Worm (Caenorhabditis elegans) whole organism, dauer: ENCODE data around the gene aexr-2.

Experiments used
- unc-62 ChIP-seq: sonication (generic microtip); optimal IDR thresholded peaks from 2 replicates; lab custom pipeline; 2017; ENCODE audit warnings: missing biosample characterization, missing genetic modification reagents, missing genetic modification characterization

aexr-2 gene

DNA sequence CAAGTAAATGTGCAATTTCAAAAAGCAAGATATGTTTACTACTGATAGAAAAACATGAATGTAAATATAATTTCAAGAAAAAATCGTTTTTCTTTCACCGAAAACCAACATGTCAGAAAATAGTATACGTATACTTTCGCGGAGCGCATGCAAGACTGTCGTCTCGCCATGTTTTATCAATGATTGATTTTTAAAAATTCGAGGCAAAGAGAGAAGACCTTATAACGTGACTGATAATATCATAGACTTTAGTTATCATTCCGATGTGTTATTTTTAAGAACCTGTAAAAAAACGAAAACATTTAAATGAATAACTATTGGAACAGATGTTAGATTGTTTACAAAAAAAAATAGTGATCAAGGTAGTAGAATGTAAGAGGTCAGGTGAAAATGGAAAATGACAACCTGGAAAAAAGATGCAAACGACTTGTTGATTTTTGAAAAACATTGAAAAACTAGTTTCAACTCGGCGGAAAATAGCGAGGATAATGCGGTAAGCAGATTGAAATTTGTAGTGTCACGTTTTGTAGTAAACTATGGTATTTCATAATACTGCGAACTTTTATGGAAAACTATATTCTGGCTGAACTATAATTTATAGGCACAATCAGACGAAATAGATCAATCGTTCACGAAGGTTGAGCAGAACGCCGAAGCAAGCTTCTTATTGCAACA lies 15.2 kb upstream of the aexr-2 start:
- TF ChIP-seq unc-62 = no peak

DNA sequence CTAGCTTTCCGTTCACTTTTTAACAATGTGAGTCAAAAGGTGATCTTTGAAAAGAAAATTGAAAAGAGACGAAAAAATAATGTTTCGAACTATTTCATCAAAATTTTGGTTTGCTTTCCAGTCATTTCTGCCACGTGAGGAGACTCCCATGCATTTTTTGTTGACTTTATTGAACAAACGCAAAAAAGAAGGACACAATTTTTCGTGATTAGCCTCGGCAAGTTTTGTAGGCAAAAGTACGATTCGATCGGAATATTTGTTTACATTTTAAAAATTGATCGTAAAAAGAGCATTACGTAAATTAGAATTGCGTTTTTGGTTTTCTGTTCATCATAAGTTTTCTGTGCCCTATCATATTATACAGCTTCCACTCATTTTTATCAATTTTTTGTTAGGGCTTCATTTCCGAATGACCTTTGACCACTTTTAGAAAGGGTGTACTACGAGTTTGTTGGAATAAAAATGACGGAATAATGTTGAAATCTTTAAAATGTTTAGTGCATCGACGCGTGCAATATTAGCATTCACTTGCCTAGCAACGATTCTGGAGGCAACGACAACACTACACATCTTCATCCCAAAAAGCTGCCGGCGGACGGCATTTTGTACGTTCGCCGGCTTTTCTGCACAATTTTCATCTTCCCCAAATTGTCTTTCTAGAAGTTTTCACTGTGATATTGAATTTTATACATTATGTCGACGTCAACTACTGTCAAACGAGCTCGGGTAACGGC lies 13.8 kb upstream of the aexr-2 start, which contains the start of gene C56E10.3:
C56E10.3 (plus strand) TSS at position 684 of the 734 bp plus-strand sequence.
- no peak for TF ChIP-seq unc-62

DNA sequence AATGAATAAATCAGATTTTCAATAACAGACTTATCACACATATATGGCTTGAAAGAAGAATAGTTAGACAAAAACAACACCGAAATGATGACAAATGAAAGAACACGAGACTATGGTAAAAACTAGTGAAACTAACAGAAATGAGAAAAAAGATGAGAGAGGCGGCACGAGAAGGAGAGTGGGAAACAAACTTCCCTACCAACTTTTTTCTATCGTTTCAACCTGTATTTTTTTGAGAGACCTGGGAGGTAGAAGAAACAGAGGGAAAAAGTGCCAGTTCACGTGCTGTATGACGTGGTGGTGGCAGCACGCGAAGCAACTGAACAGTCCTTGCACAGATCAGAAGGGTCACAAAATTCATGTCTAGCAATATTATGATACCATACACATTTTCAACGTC lies 11.5 kb upstream of the aexr-2 start:
- TF ChIP-seq unc-62 = no peak

DNA sequence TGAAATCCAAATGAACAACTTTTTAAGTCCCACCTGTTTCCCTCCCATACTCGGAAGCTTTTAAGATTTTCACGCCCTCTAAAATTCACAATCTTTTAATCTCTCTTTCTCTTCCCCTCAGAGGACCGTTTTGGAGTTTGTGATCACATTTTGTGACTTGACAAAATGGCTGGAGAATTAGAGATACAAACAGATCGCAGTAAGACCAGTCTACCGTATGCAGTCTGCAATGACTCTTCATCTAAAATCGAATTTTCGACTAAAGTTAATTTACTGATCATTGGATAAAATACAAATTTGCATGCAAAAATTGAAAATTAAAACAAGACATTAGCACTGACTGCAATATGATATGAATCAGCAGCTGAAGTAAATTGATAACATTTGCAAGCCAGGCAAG lies 10.2 kb upstream of the aexr-2 start:
- TF ChIP-seq unc-62 = no peak

DNA sequence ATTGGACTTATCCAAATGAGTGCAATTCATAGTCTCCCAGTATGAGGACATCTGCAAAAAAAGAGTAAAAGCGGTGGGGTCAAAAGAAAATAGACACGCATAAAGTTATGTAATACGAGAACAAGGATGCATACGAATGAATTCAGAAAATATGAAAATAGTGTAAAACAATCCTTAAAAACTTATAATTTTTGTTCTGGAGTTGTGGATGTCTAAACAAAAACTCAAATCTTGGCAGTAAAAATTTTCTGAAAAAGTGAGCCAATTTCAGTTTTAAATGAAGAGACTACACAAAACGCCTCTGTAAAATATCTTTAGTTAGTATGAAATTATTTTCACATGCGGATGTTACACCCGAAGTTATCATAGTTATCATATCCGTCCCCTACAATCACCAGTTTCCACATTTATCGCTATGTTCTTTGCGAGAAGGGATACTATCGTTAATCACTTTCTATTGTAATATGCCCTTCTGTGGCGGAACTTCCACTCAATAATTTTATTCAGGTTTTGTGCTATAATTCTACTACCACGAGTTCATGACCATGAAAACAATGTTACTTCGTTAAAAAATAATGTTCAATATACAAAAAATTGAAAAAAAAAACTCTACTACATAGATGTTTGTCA lies 9.3 kb upstream of the aexr-2 start, which contains the start of gene nhr-120:
nhr-120 (minus strand) TSS at position 51 of the 630 bp plus-strand sequence.
- TF ChIP-seq unc-62 = no peak

DNA sequence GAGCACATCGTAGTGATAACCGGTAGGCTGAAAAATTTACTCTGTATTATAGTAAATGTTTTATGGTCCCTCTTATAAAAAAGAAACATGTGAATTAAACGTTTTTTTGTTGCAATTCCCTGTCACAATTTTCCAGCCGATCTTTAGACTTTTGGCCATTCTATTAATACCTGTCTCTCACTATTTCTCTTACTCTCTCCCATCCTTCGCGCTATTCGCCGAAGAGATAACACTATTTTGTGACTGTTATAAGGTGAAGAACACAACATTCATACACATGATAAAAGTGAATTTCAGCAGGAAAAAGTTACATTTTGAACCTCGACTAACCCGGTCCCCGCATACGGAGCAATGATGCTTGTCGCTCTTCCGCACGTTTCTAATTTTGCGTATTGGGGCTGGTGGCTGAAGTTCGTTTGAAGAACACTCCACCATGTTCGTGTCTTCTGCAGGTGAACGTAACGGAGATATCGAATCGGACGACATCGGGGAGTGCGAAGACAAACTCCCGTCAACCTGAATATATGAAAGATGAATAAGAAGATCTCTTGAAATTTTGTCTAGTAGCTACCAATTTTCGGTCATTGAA lies 7.7 kb upstream of the aexr-2 start:
- no peak for TF ChIP-seq unc-62

DNA sequence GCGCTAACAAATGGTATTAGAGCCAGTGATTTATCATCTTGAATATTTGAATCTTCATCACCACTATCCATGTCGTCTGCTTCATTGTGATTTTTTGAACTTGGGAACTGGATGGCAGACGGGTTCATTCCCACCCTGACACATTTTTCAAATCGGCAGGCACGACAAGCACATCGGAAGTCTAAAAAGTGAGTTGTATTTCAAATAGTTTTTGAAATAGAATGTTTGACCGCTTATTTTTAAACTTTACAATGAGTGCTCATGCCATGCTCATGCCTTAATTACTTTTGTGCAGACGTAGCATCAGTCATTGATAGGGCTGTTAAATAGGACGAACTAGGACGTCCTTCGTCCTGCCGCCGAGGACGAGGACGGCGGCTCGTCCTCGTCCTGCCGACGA lies 6.6 kb upstream of the aexr-2 start:
- TF ChIP-seq unc-62 = no peak

DNA sequence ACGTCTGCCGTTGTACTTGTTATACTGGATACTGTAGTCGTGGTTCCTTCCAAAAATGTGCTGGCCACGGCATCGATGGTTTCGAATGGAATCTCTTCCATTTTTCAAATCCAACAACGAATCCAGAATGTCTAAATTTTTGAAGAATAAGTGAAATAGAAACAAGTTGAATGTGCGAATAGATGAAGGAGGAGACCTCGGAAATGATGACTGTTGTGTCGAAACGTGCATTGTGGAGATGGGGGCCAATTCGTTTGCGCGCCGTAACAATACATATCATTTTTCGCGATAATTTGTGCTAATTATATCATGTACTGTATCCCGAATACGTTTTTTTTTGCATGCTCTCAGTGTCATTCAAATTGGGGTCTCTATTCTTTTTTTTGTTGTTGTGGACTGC lies 3.8 kb upstream of the aexr-2 start, which contains the start of gene aexr-1:
aexr-1 (minus strand) TSS at position 101 of the 400 bp plus-strand sequence.
- TF ChIP-seq unc-62 = no peak

DNA sequence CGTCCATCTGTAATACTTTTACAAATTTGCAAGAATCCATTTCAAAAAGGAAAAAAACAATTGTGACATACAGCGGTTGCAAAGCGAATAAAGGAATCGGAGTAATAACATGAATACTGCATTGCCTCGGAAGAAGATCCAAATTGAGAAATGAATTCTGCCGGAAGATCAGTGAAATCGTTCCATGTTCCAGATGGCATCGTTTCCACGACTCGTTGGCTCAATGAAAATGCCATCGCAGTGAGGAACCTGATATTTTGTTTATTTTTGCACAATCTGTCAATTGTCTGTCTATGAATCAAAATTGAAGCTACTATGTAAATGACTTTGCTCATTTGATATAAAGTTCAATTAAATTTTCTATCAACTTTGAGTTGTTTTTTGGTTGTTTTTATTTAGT lies 692 bp downstream of the aexr-2 start:
- no peak for TF ChIP-seq unc-62

DNA sequence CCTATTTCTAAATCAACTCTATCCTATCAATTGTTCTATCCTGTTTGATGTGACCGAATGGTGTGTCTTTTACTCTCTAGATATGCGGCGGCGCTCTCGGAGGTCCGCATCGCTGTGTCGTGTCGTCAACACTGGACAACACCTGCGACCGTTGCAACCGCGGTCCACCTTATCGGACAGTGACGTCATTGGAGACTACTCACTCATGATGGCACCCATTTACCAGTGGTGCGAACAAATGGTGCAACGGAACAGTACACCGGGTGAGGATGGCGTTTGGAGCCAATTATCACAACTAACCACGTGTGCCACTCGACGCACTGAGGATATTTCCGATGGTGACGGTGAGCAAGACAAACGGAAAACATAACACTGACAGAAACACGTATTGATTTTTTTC lies 6.1 kb downstream of the aexr-2 start:
- TF ChIP-seq unc-62 = no peak

DNA sequence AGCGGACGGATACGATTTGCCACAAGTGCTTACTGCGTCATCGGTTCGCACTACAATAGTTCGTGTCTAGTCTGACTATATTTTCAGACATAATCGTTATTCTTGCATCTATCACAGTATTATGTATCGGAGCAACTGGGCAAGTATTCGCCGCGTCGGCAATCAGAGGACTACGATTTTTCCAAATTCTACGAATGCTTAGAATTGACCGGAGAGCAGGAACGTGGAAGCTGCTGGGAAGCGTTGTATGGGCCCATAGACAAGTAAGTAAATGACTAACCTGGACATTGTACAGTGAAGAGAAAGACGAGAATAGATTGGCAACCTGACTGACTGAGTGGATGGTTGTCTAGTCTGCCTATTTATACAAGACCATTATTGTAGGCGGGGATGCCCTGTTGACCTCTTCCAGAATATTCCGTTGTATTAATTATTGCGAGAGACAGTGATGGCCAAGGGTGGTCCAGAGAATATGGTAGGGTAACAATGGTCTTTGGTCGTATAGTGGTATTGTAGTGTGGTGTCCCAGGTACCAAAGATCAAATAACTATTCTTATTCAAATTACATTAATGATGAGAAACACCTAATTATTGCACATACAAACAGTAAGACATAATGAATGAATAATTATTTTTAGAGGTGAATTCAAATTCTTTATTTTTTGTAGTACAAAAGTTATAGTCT lies 8.6 kb downstream of the aexr-2 start, which contains the start of gene clec-266:
clec-266 (minus strand) TSS at position 364 of the 685 bp plus-strand sequence.
- TF ChIP-seq unc-62 = no peak

DNA sequence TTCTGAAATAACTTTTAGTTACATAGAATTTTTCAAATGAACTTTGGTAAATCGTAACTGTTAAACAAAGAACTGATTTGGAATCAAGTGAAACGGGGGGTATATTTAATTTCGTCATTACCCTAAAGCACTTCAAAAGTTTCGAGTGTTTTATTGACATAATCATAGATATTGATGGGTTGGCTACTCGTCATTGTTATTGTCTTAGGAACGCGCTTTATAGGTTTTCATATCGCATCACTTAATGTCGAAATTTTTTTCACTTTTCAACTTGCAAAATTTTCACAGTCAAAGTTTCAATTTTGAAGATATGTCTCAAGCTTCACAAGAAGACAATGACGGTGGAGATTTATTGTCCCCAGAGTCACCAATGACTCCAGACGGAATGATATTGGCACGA lies 12.6 kb downstream of the aexr-2 start, which contains the start of gene kqt-1:
kqt-1 (plus strand) TSS at position 301 of the 400 bp plus-strand sequence.
- TF ChIP-seq unc-62 = no peak

DNA sequence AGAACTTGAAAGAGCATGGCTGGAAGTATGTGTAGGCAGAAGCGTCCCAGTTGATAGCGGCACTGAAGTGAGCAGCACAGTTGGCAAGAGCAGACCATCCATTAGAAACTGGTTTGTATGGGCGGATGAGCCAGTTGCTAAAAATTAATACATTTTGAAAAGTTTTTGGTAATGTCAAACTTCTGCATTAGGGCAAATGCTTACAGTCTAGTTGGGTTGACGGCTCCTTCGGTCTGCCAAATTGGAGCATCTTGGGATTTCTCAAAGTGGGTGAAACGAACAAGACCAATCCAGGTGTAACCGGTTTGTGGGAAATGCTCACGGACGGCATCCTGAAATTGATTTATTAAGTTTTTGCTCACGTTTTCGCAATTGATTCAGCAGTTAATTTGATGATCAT lies 13.7 kb downstream of the aexr-2 start:
- TF ChIP-seq unc-62 = no peak

DNA sequence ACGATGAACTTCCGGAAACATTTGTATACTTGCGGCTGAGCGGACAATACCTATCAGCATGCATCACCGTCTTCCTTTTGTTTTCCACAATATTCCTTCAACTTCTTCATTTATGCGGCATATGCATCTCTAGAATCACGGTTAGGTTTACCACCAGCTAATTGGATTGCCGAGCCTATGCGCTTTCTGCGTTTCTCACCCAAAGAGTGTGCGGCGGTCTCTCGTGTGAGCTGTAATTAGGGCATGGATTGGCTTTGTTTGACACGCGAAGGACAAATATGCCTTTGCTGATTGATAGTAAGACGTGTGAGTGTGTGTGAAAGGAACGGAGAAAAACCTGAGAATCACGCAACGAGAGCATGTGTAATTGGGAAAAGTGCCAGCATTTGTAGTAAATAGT lies 17.8 kb downstream of the aexr-2 start:
- no peak for TF ChIP-seq unc-62

DNA sequence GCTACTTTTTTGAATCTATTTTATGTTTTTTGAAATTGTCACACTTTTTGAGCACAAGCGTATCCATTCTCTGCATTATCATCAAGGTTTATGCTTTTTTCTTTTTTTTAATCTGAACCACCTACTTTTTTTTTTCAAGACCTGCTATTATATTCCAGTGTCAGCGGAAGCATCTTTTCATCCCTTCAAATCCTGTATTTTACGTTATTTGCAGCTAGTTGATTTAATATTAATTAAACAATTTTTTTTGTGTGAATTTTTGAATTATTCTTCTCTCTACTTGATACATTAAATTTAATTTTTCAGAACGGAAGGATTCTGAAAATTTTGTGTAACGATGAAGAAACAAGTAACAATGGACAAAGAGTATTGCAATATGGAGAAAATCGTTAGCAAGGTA lies 21.6 kb downstream of the aexr-2 start, which contains the start of gene C25B8.8:
C25B8.8 (plus strand) TSS at position 301 of the 400 bp plus-strand sequence.
- TF ChIP-seq unc-62 = no peak

DNA sequence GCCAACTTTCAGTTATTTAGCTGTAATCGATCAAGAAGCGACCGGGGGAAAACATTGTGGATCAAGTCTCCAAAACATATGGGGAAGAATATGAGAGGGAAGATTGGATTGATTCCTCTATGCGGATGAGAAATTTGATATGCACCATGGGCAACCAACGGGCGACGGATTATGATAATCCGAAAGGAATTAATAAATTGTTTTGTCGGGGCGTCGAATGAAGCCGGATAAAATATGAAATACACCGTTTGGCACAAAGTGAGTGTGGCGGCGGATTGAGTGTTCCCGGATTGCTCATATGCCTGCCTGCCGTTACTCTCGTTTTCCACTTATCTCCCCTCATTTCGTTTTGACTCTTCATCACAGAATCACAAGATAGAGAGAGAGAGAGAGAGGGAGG lies 22.1 kb downstream of the aexr-2 start:
- no peak for TF ChIP-seq unc-62
